Worm (Caenorhabditis elegans): ENCODE data around the gene F28A10.1.
"Not testable (repeated sequence)": the region's sequence is repeated elsewhere in the genome, so short reads cannot be mapped to it uniquely, and the experiment has no call there.

Gene F28A10.1

DNA sequence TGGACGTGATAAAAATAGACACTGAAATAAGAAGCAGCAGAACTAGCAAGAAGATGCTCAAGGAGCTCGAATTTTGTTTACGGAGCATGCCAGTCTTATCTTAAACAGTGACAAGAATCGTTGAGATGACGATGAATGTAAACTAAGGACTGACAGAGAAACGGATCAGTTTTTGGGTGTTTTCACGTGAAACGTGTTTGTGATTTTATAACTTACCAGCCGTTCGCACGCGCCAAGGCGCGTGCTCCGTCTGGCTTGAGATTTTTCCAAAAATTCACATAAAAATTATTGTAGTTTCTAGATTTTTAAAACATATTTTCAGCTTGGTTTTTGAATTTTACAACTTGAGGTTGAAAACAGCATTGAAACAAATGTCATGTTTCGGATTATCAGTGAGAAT lies 24.9 kb downstream of the F28A10.1 start, which contains the start of gene F28A10.5:
TSS of gene F28A10.5 (minus strand) at position 101 of the 400 bp plus-strand sequence.
- not testable (repeated sequence) for TF ChIP-seq fkh-10 (GFP tag; optimal IDR thresholded peaks at IDR 0.05); nhr-67 (tag; optimal IDR thresholded peaks at IDR 0.05); R02D3.7 (tag; optimal IDR thresholded peaks at IDR 0.05)

DNA sequence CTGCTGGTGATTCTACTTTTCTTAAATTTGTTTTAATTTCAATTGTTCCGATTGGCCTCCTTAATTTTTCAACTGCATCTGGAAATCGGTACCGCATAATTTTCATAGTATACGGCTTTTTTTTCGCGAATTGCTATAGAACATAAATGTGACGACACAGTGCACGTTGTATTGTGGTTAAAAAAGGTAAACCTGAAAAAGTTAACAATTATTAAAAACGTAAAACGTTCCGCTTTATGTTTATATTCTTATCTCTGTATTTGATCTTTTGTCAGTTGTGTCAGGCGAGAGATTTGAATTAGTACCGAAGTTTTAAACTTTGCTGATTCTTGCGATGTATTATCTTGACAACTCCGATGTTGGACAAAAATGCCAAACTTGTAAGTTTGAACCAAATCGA lies 35.9 kb downstream of the F28A10.1 start, which contains the start of gene Y46B2A.4:
TSS of gene Y46B2A.4 (plus strand) at position 301 of the 400 bp plus-strand sequence.
- TF ChIP-seq fkh-2 (tag; optimal IDR thresholded peaks at IDR 0.05) (no peak), nhr-237 (tag; optimal IDR thresholded peaks at IDR 0.05) (no peak), nhr-23 (tag; optimal IDR thresholded peaks at IDR 0.05) (no peak), jun-1 (tag; optimal IDR thresholded peaks at IDR 0.05) (no peak), pha-4 (tag; optimal IDR thresholded peaks at IDR 0.05) (no peak), aly-2 (tag; optimal IDR thresholded peaks at IDR 0.05) (no peak), hmg-11 (tag; optimal IDR thresholded peaks at IDR 0.05) (no peak), ceh-16 (tag; optimal IDR thresholded peaks at IDR 0.05) (no peak), egl-5 (tag; optimal IDR thresholded peaks at IDR 0.05) (no peak), elt-1 (tag; optimal IDR thresholded peaks at IDR 0.05) (no peak), unc-62 (GFP tag; optimal IDR thresholded peaks at IDR 0.05) (no peak), fos-1 (tag; optimal IDR thresholded peaks at IDR 0.05) (no peak), ztf-4 (tag; optimal IDR thresholded peaks at IDR 0.05) (no peak), tbx-2 (tag; optimal IDR thresholded peaks at IDR 0.05) (no peak), ceh-82 (tag; optimal IDR thresholded peaks at IDR 0.05) (no peak), sea-2 (GFP tag; optimal IDR thresholded peaks at IDR 0.05) (no peak), skn-1 (tag; optimal IDR thresholded peaks at IDR 0.05) (no peak)

DNA sequence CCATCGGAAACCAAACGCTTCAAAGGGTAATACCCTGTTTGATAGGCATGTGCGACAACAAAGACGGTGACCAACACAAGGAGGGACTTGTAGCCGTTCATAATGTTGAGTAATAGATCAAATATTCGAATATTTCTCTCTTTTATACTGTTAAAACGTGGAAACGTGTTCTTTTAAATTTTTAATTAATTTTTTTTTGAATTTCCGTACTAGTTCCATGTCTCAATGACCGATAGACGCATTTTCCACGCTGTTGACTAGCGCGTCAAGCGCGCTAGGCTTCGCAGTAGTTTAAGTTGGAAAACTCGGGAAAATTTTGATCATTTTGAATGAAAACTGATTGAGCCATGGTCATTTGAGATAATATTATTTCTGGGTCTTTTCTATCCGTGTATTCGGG lies 41.2 kb downstream of the F28A10.1 start, which contains the start of gene Y46B2A.3:
TSS of gene Y46B2A.3 (minus strand) at position 101 of the 400 bp plus-strand sequence.
- no peak for TF ChIP-seq elt-1 (tag; optimal IDR thresholded peaks at IDR 0.05)
- no peak for TF ChIP-seq nhr-12 (tag; optimal IDR thresholded peaks at IDR 0.05)
- no peak for TF ChIP-seq unc-39 (tag; optimal IDR thresholded peaks at IDR 0.05)
- TF ChIP-seq ceh-82 (tag; optimal IDR thresholded peaks at IDR 0.05): no peak
- TF ChIP-seq nhr-25 (tag; optimal IDR thresholded peaks at IDR 0.05): no peak
- no peak for TF ChIP-seq nhr-28 (tag; optimal IDR thresholded peaks at IDR 0.05)
- no peak for TF ChIP-seq mdl-1 (tag; optimal IDR thresholded peaks at IDR 0.05)
- TF ChIP-seq elt-2 (tag; optimal IDR thresholded peaks at IDR 0.05): no peak
- no peak for TF ChIP-seq hmg-11 (tag; optimal IDR thresholded peaks at IDR 0.05)
- TF ChIP-seq nhr-23 (tag; optimal IDR thresholded peaks at IDR 0.05): no peak

DNA sequence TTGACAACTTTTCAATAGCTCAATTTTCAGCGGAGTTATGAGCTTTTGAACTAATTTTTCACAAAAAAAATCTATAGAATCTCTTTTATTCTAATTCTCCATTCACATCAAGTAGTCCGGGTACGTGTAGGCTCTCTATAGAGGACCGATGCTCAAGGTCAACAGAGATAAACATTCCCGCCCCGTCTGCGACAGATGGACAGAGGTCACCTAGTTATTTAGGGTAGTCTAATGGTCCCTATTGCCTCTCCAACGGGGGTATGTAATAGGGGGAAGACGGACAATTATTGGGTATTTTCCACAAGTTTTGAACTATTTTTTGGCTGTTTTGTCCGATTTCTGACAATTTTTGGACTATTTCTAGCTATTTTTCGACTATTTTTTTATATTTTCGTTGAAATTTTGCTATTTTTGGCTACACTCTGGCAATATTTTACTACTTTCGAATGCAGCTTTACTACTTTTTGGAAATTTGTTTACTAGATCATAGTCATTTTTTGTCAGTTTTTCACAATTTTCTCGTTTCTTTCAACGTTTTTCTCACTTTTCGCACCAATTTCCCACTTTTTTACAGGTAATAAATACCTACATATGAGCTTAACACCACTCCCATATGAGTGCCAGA lies 42.7 kb downstream of the F28A10.1 start, which contains the start of gene fbxc-51:
TSS of gene fbxc-51 (plus strand) at position 575 of the 625 bp plus-strand sequence.
- TF ChIP-seq elt-1 (tag; optimal IDR thresholded peaks at IDR 0.05) (no peak), nhr-12 (tag; optimal IDR thresholded peaks at IDR 0.05) (no peak), egl-5 (tag; optimal IDR thresholded peaks at IDR 0.05) (no peak), elt-3 (tag; optimal IDR thresholded peaks at IDR 0.05) (no peak), R02D3.7 (tag; optimal IDR thresholded peaks at IDR 0.05) (no peak), fos-1 (tag; optimal IDR thresholded peaks at IDR 0.05) (no peak), unc-62 (GFP tag; optimal IDR thresholded peaks at IDR 0.05) (no peak), nhr-77 (tag; optimal IDR thresholded peaks at IDR 0.05) (no peak), lin-15B (tag; optimal IDR thresholded peaks at IDR 0.05) (no peak), aly-2 (tag; optimal IDR thresholded peaks at IDR 0.05) (no peak), elt-2 (tag; optimal IDR thresholded peaks at IDR 0.05) (no peak), daf-12 (tag; optimal IDR thresholded peaks at IDR 0.05) (no peak), mml-1 (tag; optimal IDR thresholded peaks at IDR 0.05) (no peak), ztf-11 (tag; optimal IDR thresholded peaks at IDR 0.05) (no peak), ama-1 (optimal IDR thresholded peaks at IDR 0.05) (no peak), nhr-23 (tag; optimal IDR thresholded peaks at IDR 0.05) (no peak), jun-1 (tag; optimal IDR thresholded peaks at IDR 0.05) (no peak)

DNA sequence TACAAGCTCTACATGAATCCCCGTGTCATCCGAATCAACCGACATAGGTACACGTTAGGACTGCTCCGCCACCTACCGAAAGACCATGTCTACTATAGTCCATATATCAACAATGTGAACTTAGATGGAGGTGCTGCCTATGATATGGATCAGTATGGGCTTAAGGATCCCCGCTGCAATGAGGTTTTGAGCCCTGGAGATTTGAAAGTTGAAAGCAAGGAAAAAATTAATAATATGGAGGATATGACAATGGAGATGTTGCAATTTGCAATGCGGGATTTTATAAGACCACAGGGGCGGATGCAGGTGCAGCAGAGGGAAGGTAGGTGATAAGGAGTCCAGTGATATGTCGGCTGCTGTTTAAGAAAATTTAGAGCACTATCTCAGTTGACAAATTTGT lies 43.7 kb downstream of the F28A10.1 start:
- no peak for TF ChIP-seq unc-39 (tag; optimal IDR thresholded peaks at IDR 0.05)
- TF ChIP-seq lin-15B (tag; optimal IDR thresholded peaks at IDR 0.05): no peak
- TF ChIP-seq pha-4 (tag; optimal IDR thresholded peaks at IDR 0.05): no peak
- no peak for TF ChIP-seq sea-2 (GFP tag; optimal IDR thresholded peaks at IDR 0.05)
- TF ChIP-seq lsy-12 (tag; optimal IDR thresholded peaks at IDR 0.05): no peak
- TF ChIP-seq nhr-11 (tag; optimal IDR thresholded peaks at IDR 0.05): no peak
- TF ChIP-seq elt-1 (tag; optimal IDR thresholded peaks at IDR 0.05): no peak
- no peak for TF ChIP-seq ceh-16 (tag; optimal IDR thresholded peaks at IDR 0.05)
- no peak for TF ChIP-seq nhr-237 (tag; optimal IDR thresholded peaks at IDR 0.05)
- no peak for TF ChIP-seq nhr-12 (tag; optimal IDR thresholded peaks at IDR 0.05)
- TF ChIP-seq unc-62 (GFP tag; optimal IDR thresholded peaks at IDR 0.05): no peak
- no peak for TF ChIP-seq nhr-76 (tag; optimal IDR thresholded peaks at IDR 0.05)
- TF ChIP-seq ama-1 (optimal IDR thresholded peaks at IDR 0.05): no peak
- TF ChIP-seq fkh-2 (tag; optimal IDR thresholded peaks at IDR 0.05): no peak
- no peak for TF ChIP-seq mdl-1 (tag; optimal IDR thresholded peaks at IDR 0.05)
- no peak for TF ChIP-seq hmg-11 (tag; optimal IDR thresholded peaks at IDR 0.05)
